Worm (Caenorhabditis elegans) whole organism, midembryonic: ENCODE results near the gene cbs-1.

ENCODE experiments used
- flt-1 ChIP-seq: fragments of 200-800 bp; sonication (Bioruptor generic); IDR thresholded peaks from 2 replicates; pipeline ENCODE4 v1.3.6; 2022; ENCODE audit warnings: missing genetic modification characterization, missing compliant biosample characterization
- klf-2 ChIP-seq: fragments of 200-800 bp; sonication (Bioruptor generic); conservative IDR thresholded peaks from 2 replicates; pipeline ENCODE4 v1.3.6; 2022; ENCODE audit warnings: missing genetic modification reagents, missing genetic modification characterization, missing compliant biosample characterization
- med-1 ChIP-seq: sonication (generic microtip); optimal IDR thresholded peaks from 2 replicates; lab custom pipeline; 2017; ENCODE audit warnings: missing genetic modification characterization, mild to moderate bottlenecking, missing compliant biosample characterization, antibody characterized with exemption, missing genetic modification reagents; ENCODE audit not compliant: insufficient read depth
- ref-1 ChIP-seq: fragments of 200-800 bp; sonication (Bioruptor generic); conservative IDR thresholded peaks from 2 replicates; pipeline ENCODE4 v1.3.6; 2022; ENCODE audit warnings: missing genetic modification reagents, missing genetic modification characterization, missing compliant biosample characterization
- tab-1 ChIP-seq: fragments of 200-800 bp; sonication (Bioruptor generic); IDR thresholded peaks from 2 replicates; pipeline ENCODE4 v1.3.6; 2022; ENCODE audit warnings: missing genetic modification characterization, missing compliant biosample characterization
- ztf-23 ChIP-seq: fragments of 200-800 bp; sonication (Bioruptor generic); IDR thresholded peaks from 2 replicates; pipeline ENCODE4 v1.3.6; 2022; ENCODE audit warnings: missing genetic modification reagents, missing genetic modification characterization, missing compliant biosample characterization
- ztf-29 ChIP-seq: fragments of 200-800 bp; sonication (Bioruptor generic); IDR thresholded peaks from 2 replicates; pipeline ENCODE4 v1.3.6; 2022; ENCODE audit warnings: missing genetic modification reagents, missing genetic modification characterization, missing compliant biosample characterization

- TF ChIP-seq ztf-29 (GFP tag; lab: Robert Waterston, UW) (no peak), flt-1 (no peak), klf-2 (GFP tag; lab: Robert Waterston, UW) (no peak), tab-1 (GFP tag; lab: Robert Waterston, UW) (no peak), ref-1 (GFP tag; lab: Robert Waterston, UW) (no peak), ztf-23 (GFP tag; lab: Robert Waterston, UW) (no peak), med-1 (GFP tag; lab: Kevin White, UChicago) (no peak)
Observed at ce11 chrX:10087866-10088265, 33.8 kb downstream of the cbs-1 start, which contains the start of gene flp-28.
